Worm (Caenorhabditis elegans) whole organism, L2 larva: ENCODE results near the gene Y116A8C.30.

Experiments used
- crh-2 ChIP-seq: sonication (generic microtip); optimal IDR thresholded peaks from 2 replicates; lab custom pipeline; 2017; ENCODE audit warnings: missing biosample characterization, missing genetic modification characterization
- lin-13 ChIP-seq: fragments of 150-350 bp; optimal IDR thresholded peaks from 2 replicates; lab custom pipeline; 2014; ENCODE audit warnings: missing biosample characterization, missing genetic modification reagents, missing genetic modification characterization

DNA sequence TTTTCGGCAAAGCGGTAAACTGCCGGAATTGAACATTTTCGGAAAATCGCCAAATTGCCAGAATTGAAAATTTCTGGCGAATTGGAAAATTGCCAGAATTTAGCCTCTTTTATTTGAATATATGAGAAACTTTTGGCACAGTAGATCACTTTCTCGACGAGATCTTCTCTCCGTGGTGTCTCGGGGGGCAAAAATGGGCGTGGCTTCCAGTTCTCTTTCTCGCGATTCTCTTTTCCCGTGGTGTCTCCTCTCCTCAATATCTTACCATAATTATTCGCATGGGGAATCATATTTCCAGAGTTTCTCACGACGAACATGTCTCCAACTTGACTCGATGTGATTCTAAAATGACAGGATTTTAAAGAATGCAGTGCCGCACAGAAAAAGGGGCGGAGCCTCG, 4.4 kb downstream of the Y116A8C.30 start:
- TF ChIP-seq lin-13 (GFP tag; lab: Kevin White, UChicago) (no peak), crh-2 (tag; lab: Kevin White, UChicago) (no peak)
